Fruit fly (Drosophila melanogaster) whole organism, prepupa: ENCODE data around the gene CG42714.

Source experiments
- Blimp-1 ChIP-seq: fragments of 200-800 bp; sonication (Bioruptor generic); optimal IDR thresholded peaks from 3 replicates; lab custom pipeline; 2017; ENCODE audit warnings: missing biosample characterization, missing genetic modification characterization, mild to moderate bottlenecking, moderate library complexity, missing genetic modification reagents
- CG10631 ChIP-seq: fragments of 200-800 bp; sonication (Bioruptor generic); optimal IDR thresholded peaks from 2 replicates; lab custom pipeline; 2016; ENCODE audit warnings: missing biosample characterization, missing genetic modification characterization
- CG10669 ChIP-seq: fragments of 200-800 bp; sonication (Bioruptor generic); optimal IDR thresholded peaks from 3 replicates; lab custom pipeline; 2018; ENCODE audit warnings: missing biosample characterization, mild to moderate bottlenecking, missing genetic modification characterization, moderate library complexity
- CG11762 ChIP-seq: fragments of 200-800 bp; sonication (Bioruptor generic); optimal IDR thresholded peaks from 3 replicates; lab custom pipeline; 2016; ENCODE audit warnings: missing biosample characterization, missing genetic modification characterization; ENCODE audit not compliant: insufficient read depth
- CG15336 ChIP-seq: fragments of 200-800 bp; sonication (Bioruptor generic); IDR thresholded peaks from 2 replicates; pipeline ENCODE4 v1.3.6; 2022; ENCODE audit warnings: missing biosample characterization, missing genetic modification characterization
- CG1621 ChIP-seq: fragments of 200-800 bp; sonication (Bioruptor generic); optimal IDR thresholded peaks from 3 replicates; lab custom pipeline; 2018; ENCODE audit warnings: missing biosample characterization, mild to moderate bottlenecking, missing genetic modification characterization
- CG16779 ChIP-seq: fragments of 200-800 bp; sonication (Bioruptor generic); optimal IDR thresholded peaks from 3 replicates; lab custom pipeline; 2017; ENCODE audit warnings: missing biosample characterization, mild to moderate bottlenecking, missing genetic modification characterization
- CG3032 ChIP-seq: fragments of 200-800 bp; optimal IDR thresholded peaks from 2 replicates; lab custom pipeline; 2019; ENCODE audit warnings: missing biosample characterization, mild to moderate bottlenecking, missing genetic modification characterization, moderate library complexity
- CG32006 ChIP-seq: fragments of 200-800 bp; sonication (Bioruptor generic); optimal IDR thresholded peaks from 3 replicates; lab custom pipeline; 2017; ENCODE audit warnings: missing biosample characterization, mild to moderate bottlenecking, missing genetic modification characterization
- CG34406 ChIP-seq: fragments of 200-800 bp; sonication (Bioruptor generic); optimal IDR thresholded peaks from 3 replicates; lab custom pipeline; 2016; ENCODE audit warnings: missing biosample characterization, missing genetic modification characterization
- CG3919 ChIP-seq: fragments of 200-800 bp; sonication (Bioruptor generic); optimal IDR thresholded peaks from 3 replicates; lab custom pipeline; 2016; ENCODE audit warnings: missing biosample characterization, missing genetic modification characterization
- CG4318 ChIP-seq: fragments of 200-800 bp; sonication (Bioruptor generic); optimal IDR thresholded peaks from 3 replicates; lab custom pipeline; 2017; ENCODE audit warnings: missing biosample characterization, mild to moderate bottlenecking, missing genetic modification characterization
- CG6163 ChIP-seq: fragments of 200-800 bp; sonication (Bioruptor generic); IDR thresholded peaks from 3 replicates; pipeline ENCODE4 v1.3.6; 2022; ENCODE audit warnings: missing biosample characterization, missing genetic modification characterization
- CG6276 ChIP-seq: fragments of 200-800 bp; sonication (Bioruptor generic); optimal IDR thresholded peaks from 2 replicates; lab custom pipeline; 2017; ENCODE audit warnings: missing biosample characterization, mild to moderate bottlenecking, missing genetic modification characterization
- CG6792 ChIP-seq: fragments of 200-800 bp; sonication (Bioruptor generic); optimal IDR thresholded peaks from 3 replicates; lab custom pipeline; 2016; ENCODE audit warnings: missing biosample characterization, missing genetic modification characterization
- CG6854 ChIP-seq: fragments of 200-800 bp; sonication (Bioruptor generic); optimal IDR thresholded peaks from 2 replicates; lab custom pipeline; 2017; ENCODE audit warnings: missing biosample characterization, mild to moderate bottlenecking, missing genetic modification characterization
- CG8319 ChIP-seq: fragments of 200-800 bp; sonication (Bioruptor generic); optimal IDR thresholded peaks from 3 replicates; lab custom pipeline; 2016; ENCODE audit warnings: missing biosample characterization, missing genetic modification characterization
- CG8632 ChIP-seq: fragments of 200-800 bp; sonication (Bioruptor generic); optimal IDR thresholded peaks from 3 replicates; lab custom pipeline; 2016; ENCODE audit warnings: missing biosample characterization, missing genetic modification characterization
- CG9139 ChIP-seq: fragments of 200-800 bp; sonication (Bioruptor generic); optimal IDR thresholded peaks from 3 replicates; lab custom pipeline; 2017; ENCODE audit warnings: missing biosample characterization, mild to moderate bottlenecking, missing genetic modification characterization
- Eip78C ChIP-seq: fragments of 200-800 bp; sonication (Bioruptor generic); peaks from one replicate; lab custom pipeline; 2016; ENCODE audit warnings: missing biosample characterization, missing genetic modification characterization
- Eip93F ChIP-seq: fragments of 200-800 bp; sonication (Bioruptor generic); optimal IDR thresholded peaks from 2 replicates; lab custom pipeline; 2016; ENCODE audit warnings: missing biosample characterization, mild to moderate bottlenecking, missing genetic modification characterization
- Ets21C ChIP-seq: fragments of 200-800 bp; sonication (Bioruptor generic); optimal IDR thresholded peaks from 3 replicates; lab custom pipeline; 2016; ENCODE audit warnings: missing biosample characterization, missing genetic modification characterization
- Ets96B ChIP-seq: fragments of 200-800 bp; optimal IDR thresholded peaks from 2 replicates; lab custom pipeline; 2019; ENCODE audit warnings: missing biosample characterization, mild to moderate bottlenecking, missing genetic modification characterization, moderate library complexity
- Hr38 ChIP-seq: sonication (Bioruptor generic); optimal IDR thresholded peaks from 2 replicates; lab custom pipeline; 2016; ENCODE audit warnings: missing biosample characterization, missing genetic modification characterization
- Hr39 ChIP-seq: fragments of 200-800 bp; sonication (Bioruptor generic); optimal IDR thresholded peaks from 2 replicates; lab custom pipeline; 2016; ENCODE audit warnings: missing biosample characterization, missing genetic modification characterization
- Hr4 ChIP-seq: fragments of 200-800 bp; sonication (Bioruptor generic); optimal IDR thresholded peaks from 3 replicates; lab custom pipeline; 2016; ENCODE audit warnings: missing biosample characterization, missing genetic modification characterization
- Met ChIP-seq: fragments of 200-800 bp; sonication (Bioruptor generic); optimal IDR thresholded peaks from 3 replicates; lab custom pipeline; 2016; ENCODE audit warnings: missing biosample characterization, missing genetic modification characterization
- OdsH ChIP-seq: fragments of 200-800 bp; sonication (Bioruptor generic); optimal IDR thresholded peaks from 3 replicates; lab custom pipeline; 2016; ENCODE audit warnings: missing biosample characterization, missing genetic modification characterization
- Sox102F ChIP-seq: fragments of 200-800 bp; sonication (Bioruptor generic); optimal IDR thresholded peaks from 2 replicates; lab custom pipeline; 2016; ENCODE audit warnings: missing biosample characterization, mild to moderate bottlenecking, missing genetic modification characterization
- Sox14 ChIP-seq: fragments of 200-800 bp; sonication (Bioruptor generic); optimal IDR thresholded peaks from 3 replicates; lab custom pipeline; 2016; ENCODE audit warnings: missing biosample characterization, missing genetic modification characterization
- Sox15 ChIP-seq: fragments of 200-800 bp; sonication (Bioruptor generic); optimal IDR thresholded peaks from 3 replicates; lab custom pipeline; 2016; ENCODE audit warnings: missing biosample characterization, missing genetic modification characterization
- achi ChIP-seq: fragments of 200-800 bp; sonication (Bioruptor generic); optimal IDR thresholded peaks from 3 replicates; lab custom pipeline; 2016; ENCODE audit warnings: missing biosample characterization, missing genetic modification characterization
- acj6 ChIP-seq: fragments of 200-800 bp; sonication (Bioruptor generic); optimal IDR thresholded peaks from 3 replicates; lab custom pipeline; 2016; ENCODE audit warnings: missing biosample characterization, missing genetic modification characterization
- cyc ChIP-seq: fragments of 200-800 bp; sonication (Bioruptor generic); optimal IDR thresholded peaks from 3 replicates; lab custom pipeline; 2016; ENCODE audit warnings: missing biosample characterization, missing genetic modification characterization
- dac ChIP-seq: fragments of 200-800 bp; sonication (Bioruptor generic); optimal IDR thresholded peaks from 2 replicates; lab custom pipeline; 2017; ENCODE audit warnings: missing biosample characterization, mild to moderate bottlenecking, missing genetic modification characterization
- eg ChIP-seq: fragments of 200-800 bp; sonication (Bioruptor generic); IDR thresholded peaks from 3 replicates; pipeline ENCODE4 v1.3.6; 2022; ENCODE audit warnings: missing biosample characterization, missing genetic modification characterization
- fd59A ChIP-seq: fragments of 200-800 bp; sonication (Bioruptor generic); optimal IDR thresholded peaks from 2 replicates; lab custom pipeline; 2017; ENCODE audit warnings: missing biosample characterization, mild to moderate bottlenecking, missing genetic modification characterization, missing genetic modification reagents
- fd85E ChIP-seq: fragments of 200-800 bp; sonication (Bioruptor generic); optimal IDR thresholded peaks from 3 replicates; lab custom pipeline; 2016; ENCODE audit warnings: missing biosample characterization, missing genetic modification characterization
- fkh ChIP-seq: fragments of 200-800 bp; sonication (Bioruptor generic); optimal IDR thresholded peaks from 3 replicates; lab custom pipeline; 2017; ENCODE audit warnings: missing biosample characterization, mild to moderate bottlenecking, missing genetic modification characterization, moderate library complexity
- lz ChIP-seq: fragments of 200-800 bp; sonication (Bioruptor generic); optimal IDR thresholded peaks from 3 replicates; lab custom pipeline; 2016; ENCODE audit warnings: missing biosample characterization, missing genetic modification characterization
- net ChIP-seq: fragments of 200-800 bp; sonication (Bioruptor generic); optimal IDR thresholded peaks from 3 replicates; lab custom pipeline; 2016; ENCODE audit warnings: missing biosample characterization, missing genetic modification characterization
- pdm3 ChIP-seq: fragments of 200-800 bp; sonication (Bioruptor generic); optimal IDR thresholded peaks from 3 replicates; lab custom pipeline; 2016; ENCODE audit warnings: missing biosample characterization, missing genetic modification characterization
- spab ChIP-seq: fragments of 200-800 bp; sonication (Bioruptor generic); optimal IDR thresholded peaks from 2 replicates; lab custom pipeline; 2017; ENCODE audit warnings: missing biosample characterization, mild to moderate bottlenecking, missing genetic modification characterization, missing genetic modification reagents
- ss ChIP-seq, 2 experiments: fragments of 200-800 bp; sonication (Bioruptor generic); optimal IDR thresholded peaks; 2 replicates in 1 of 2; 3 replicates in 1 of 2; lab custom pipeline; 2017 to 2018; ENCODE audit warnings: mild to moderate bottlenecking in 2 of 2, missing biosample characterization in 2 of 2, missing genetic modification characterization in 2 of 2, moderate library complexity in 1 of 2
- svp ChIP-seq: fragments of 200-800 bp; sonication (Bioruptor generic); peaks from one replicate; lab custom pipeline; 2016; ENCODE audit warnings: missing biosample characterization, missing genetic modification characterization
- topi ChIP-seq: fragments of 200-800 bp; sonication (Bioruptor generic); optimal IDR thresholded peaks from 3 replicates; lab custom pipeline; 2016; ENCODE audit warnings: missing biosample characterization, missing genetic modification characterization
- vri ChIP-seq: fragments of 200-800 bp; sonication (Bioruptor generic); optimal IDR thresholded peaks from 3 replicates; lab custom pipeline; 2016; ENCODE audit warnings: missing biosample characterization, mild to moderate bottlenecking, missing genetic modification characterization

Gene CG42714

DNA sequence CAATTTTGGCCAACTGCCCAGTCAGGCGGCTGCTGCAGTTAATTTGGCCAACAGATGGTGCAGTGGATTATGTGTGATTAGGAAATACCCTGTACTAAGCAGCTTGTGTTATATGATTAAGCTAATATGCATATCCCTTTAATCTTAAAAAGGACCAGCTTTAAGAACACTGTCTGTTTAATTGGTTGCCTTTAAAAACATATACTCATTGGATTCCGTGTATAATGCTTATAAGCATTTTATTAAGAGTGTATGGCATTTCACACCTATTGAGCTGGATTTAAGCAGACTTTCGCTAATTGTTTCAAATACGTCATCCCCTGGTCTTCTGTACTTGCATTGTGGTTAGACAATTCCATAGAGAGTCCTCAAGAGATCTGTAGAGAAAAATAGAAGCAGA, 29.6 kb upstream of the CG42714 start (continued):
- TF ChIP-seq OdsH (GFP tag; lab: Kevin White, UChicago) (peak; percentile 4), CG4318 (GFP tag; lab: Kevin White, UChicago) (peak; percentile 56), ss (GFP tag; optimal IDR thresholded peaks at IDR 0.05; lab: Kevin White, UChicago) (no peak), CG6792 (no peak)

DNA sequence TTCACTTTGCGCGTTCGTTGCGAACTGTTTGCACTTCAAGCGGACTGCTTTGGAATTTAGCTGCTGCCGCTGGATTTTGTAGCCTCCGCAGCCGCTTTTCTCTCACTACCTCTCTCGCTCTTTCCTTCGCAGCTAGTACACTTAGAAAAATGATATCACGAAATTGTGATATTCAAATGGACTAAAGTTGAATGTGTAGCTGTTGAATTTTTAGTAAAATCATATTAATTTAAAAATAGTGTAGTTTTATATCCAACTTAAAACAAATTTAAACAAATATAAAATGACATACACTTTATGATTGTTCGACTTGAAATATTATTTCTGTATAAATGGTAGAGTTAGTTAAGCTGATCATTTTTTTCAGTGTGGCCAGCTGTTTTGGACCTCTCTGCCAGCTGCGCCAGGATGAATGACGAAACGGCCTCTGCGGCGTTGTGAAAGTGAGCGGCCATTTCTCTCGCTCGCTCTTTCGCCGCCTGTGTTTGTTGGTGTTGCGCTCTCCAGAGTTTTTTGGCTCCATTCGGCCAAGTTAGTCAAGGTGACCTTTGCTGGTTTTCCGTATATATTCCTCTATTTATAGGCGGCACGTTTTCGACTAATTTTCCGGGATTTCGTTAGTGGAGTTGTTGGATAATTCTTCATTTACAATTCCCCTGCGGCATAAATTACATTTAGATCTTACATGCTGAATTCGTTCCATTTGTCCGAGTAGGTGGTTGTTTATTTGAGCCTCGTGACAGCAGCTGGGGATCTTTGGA, 29.0 kb upstream of the CG42714 start, which contains the start of gene Ldh:
Ldh (minus strand) TSS at position 51 of the 761 bp plus-strand sequence.
- TF ChIP-seq eg (peak; percentile 95), fd85E (GFP tag; lab: Kevin White, UChicago) (peak; percentile 71), achi (GFP tag; lab: Kevin White, UChicago) (peak; percentile 96), CG16779 (peak; percentile 90), pdm3 (GFP tag; lab: Kevin White, UChicago) (peak; percentile 96), Hr39 (peak; percentile 92), cyc (peak; percentile 95), topi (GFP tag; lab: Kevin White, UChicago) (peak; percentile 98), CG9139 (GFP tag; lab: Kevin White, UChicago) (peak; percentile 79), Hr4 (GFP tag; lab: Kevin White, UChicago) (peak; percentile 98), Eip78C (GFP tag; lab: Kevin White, UChicago) (peak; percentile 100), vri (GFP tag; lab: Kevin White, UChicago) (peak; percentile 93), CG15336 (GFP tag; lab: Robert Waterston, UW) (peak; percentile 99), fkh (GFP tag; lab: Kevin White, UChicago) (peak; percentile 75), CG11762 (GFP tag; lab: Kevin White, UChicago) (peak; percentile 81), dac (GFP tag; lab: Kevin White, UChicago) (peak; percentile 91), Eip93F (GFP tag; lab: Kevin White, UChicago) (peak; percentile 92), CG3919 (GFP tag; lab: Kevin White, UChicago) (peak; percentile 95), CG6792 (peak; percentile 95), CG6854 (GFP tag; lab: Kevin White, UChicago) (peak; percentile 96), spab (GFP tag; lab: Kevin White, UChicago) (peak; percentile 67), svp (GFP tag; lab: Kevin White, UChicago) (peak; percentile 99), Sox15 (peak; percentile 91), CG6163 (GFP tag; lab: Robert Waterston, UW) (peak; percentile 93; the same call in 2 of the 3 replicates), CG10631 (GFP tag; lab: Kevin White, UChicago) (peak; percentile 94), Ets96B (peak; percentile 84), OdsH (GFP tag; lab: Kevin White, UChicago) (peak; percentile 96), fd59A (GFP tag; lab: Kevin White, UChicago) (peak; percentile 86), CG6276 (GFP tag; lab: Kevin White, UChicago) (peak; percentile 96), net (GFP tag; lab: Kevin White, UChicago) (peak; percentile 97), lz (GFP tag; lab: Kevin White, UChicago) (peak; percentile 97), Hr38 (GFP tag; lab: Kevin White, UChicago) (no peak), CG10669 (GFP tag; lab: Kevin White, UChicago) (peak; percentile 89), Sox102F (GFP tag; lab: Kevin White, UChicago) (peak; percentile 98), Ets21C (GFP tag; lab: Kevin White, UChicago) (peak; percentile 86), ss (GFP tag; optimal IDR thresholded peaks at IDR 0.05; lab: Kevin White, UChicago) (peak; percentile 95 to 96), CG3032 (tag; lab: Kevin White, UChicago) (peak; percentile 95), CG1621 (peak; percentile 74), CG4318 (GFP tag; lab: Kevin White, UChicago) (peak; percentile 96), Sox14 (GFP tag; lab: Kevin White, UChicago) (peak; percentile 95), CG8632 (peak; percentile 97), acj6 (GFP tag; lab: Kevin White, UChicago) (peak; percentile 97), Met (GFP tag; lab: Kevin White, UChicago) (peak; percentile 98), CG34406 (GFP tag; lab: Kevin White, UChicago) (peak; percentile 98), Blimp-1 (GFP tag; lab: Kevin White, UChicago) (peak; percentile 89), CG8319 (GFP tag; lab: Kevin White, UChicago) (peak; percentile 86), CG32006 (GFP tag; lab: Kevin White, UChicago) (peak; percentile 99)
